Worm (Caenorhabditis elegans) whole organism, midembryonic: ENCODE measurements around the gene bli-2.

Experiments used
- T22C8.4 ChIP-seq: fragments of 200-800 bp; sonication (Bioruptor generic); IDR thresholded peaks from 2 replicates; pipeline ENCODE4 v1.3.6; 2022; ENCODE audit warnings: missing genetic modification characterization, missing compliant biosample characterization
- flt-1 ChIP-seq: fragments of 200-800 bp; sonication (Bioruptor generic); IDR thresholded peaks from 2 replicates; pipeline ENCODE4 v1.3.6; 2022; ENCODE audit warnings: missing genetic modification characterization, missing compliant biosample characterization
- klf-2 ChIP-seq: fragments of 200-800 bp; sonication (Bioruptor generic); conservative IDR thresholded peaks from 2 replicates; pipeline ENCODE4 v1.3.6; 2022; ENCODE audit warnings: missing genetic modification reagents, missing genetic modification characterization, missing compliant biosample characterization
- med-1 ChIP-seq: sonication (generic microtip); optimal IDR thresholded peaks from 2 replicates; lab custom pipeline; 2017; ENCODE audit warnings: missing genetic modification characterization, mild to moderate bottlenecking, missing compliant biosample characterization, antibody characterized with exemption, missing genetic modification reagents; ENCODE audit not compliant: insufficient read depth
- ref-1 ChIP-seq: fragments of 200-800 bp; sonication (Bioruptor generic); conservative IDR thresholded peaks from 2 replicates; pipeline ENCODE4 v1.3.6; 2022; ENCODE audit warnings: missing genetic modification reagents, missing genetic modification characterization, missing compliant biosample characterization
- tab-1 ChIP-seq: fragments of 200-800 bp; sonication (Bioruptor generic); IDR thresholded peaks from 2 replicates; pipeline ENCODE4 v1.3.6; 2022; ENCODE audit warnings: missing genetic modification characterization, missing compliant biosample characterization
- ztf-23 ChIP-seq: fragments of 200-800 bp; sonication (Bioruptor generic); IDR thresholded peaks from 2 replicates; pipeline ENCODE4 v1.3.6; 2022; ENCODE audit warnings: missing genetic modification reagents, missing genetic modification characterization, missing compliant biosample characterization
- ztf-29 ChIP-seq: fragments of 200-800 bp; sonication (Bioruptor generic); IDR thresholded peaks from 2 replicates; pipeline ENCODE4 v1.3.6; 2022; ENCODE audit warnings: missing genetic modification reagents, missing genetic modification characterization, missing compliant biosample characterization

The bli-2 gene

DNA sequence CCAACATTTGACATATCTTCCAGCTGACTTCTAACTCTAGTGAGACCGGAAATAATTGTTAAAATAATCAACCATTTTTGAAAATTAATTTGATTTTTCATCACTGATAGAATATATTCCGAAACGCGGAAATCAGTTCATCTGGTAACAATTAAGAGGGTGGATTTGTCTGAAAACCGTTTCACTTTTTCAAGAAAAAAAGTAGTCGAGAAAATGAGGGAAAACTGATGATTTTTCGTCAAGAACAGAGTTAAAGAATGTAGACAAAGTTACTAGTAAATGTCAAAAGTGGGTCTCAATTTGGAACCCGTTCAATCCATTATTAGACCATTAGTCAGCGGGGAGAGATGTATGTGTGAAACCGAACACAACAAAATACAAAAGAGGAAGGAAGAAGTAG lies 49.0 kb downstream of the bli-2 start, which contains the start of gene C17G10.6:
C17G10.6 (minus strand) TSS at position 101 of the 400 bp plus-strand sequence.
- TF ChIP-seq klf-2 (GFP tag; lab: Robert Waterston, UW) (no peak), tab-1 (GFP tag; lab: Robert Waterston, UW) (no peak), T22C8.4 (GFP tag; lab: Robert Waterston, UW) (no peak), ref-1 (no peak), med-1 (GFP tag; lab: Kevin White, UChicago) (no peak), flt-1 (GFP tag; lab: Robert Waterston, UW) (no peak), ztf-23 (GFP tag; lab: Robert Waterston, UW) (no peak), ztf-29 (GFP tag; lab: Robert Waterston, UW) (no peak)
